Fruit fly (Drosophila melanogaster): ENCODE results near the gene Ubx.

Gene Ubx

DNA sequence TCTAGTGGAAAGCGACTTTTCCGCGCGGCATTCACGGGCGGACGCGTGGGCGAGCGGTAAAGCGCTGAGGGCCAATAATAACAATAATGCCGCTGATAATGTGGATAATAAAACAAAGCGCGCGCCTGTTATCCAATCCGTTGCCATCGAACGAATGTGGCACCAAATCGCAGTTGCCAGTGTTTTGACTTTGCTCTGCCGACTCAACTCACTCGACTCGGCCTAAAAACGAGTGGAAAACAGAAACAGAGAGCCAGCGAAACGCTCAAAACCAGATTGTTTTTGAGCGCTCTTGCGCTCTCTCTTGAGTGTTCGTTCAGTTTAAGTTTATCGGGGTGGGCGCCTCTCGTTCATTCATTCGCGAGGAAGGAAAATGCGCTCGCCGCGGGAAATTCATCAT lies at the start of gene Ubx:
Gene Ubx, minus strand, starts transcription at position 158 of the 400 bp plus-strand sequence.
- TF ChIP-seq insv (optimal IDR thresholded peaks at IDR 0.05) (no peak), Sin3A (optimal IDR thresholded peaks at IDR 0.05) (no peak), ttk (optimal IDR thresholded peaks at IDR 0.05) (no peak), Myc (optimal IDR thresholded peaks at IDR 0.05) (no peak), psq (optimal IDR thresholded peaks at IDR 0.05) (no peak), h (optimal IDR thresholded peaks at IDR 0.05) (no peak)

DNA sequence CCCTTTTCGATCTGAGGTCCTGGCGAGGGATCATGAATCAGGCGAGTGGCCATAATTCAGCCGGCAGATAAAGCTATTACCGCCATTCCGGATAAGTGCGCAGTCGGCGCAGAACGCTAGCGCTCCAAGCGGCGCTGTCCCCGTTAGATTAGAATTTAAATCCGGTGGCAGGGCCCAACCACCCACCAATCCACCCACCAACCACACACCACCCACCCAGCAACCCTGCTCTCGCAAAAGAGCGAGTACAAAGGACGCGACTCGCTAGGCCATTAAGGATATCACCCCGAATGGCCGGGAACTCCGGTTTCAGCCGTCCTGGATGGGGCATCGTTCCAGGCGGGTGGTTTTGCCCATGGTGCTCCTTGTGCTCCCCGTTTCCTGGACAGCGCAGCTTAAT lies 49.8 kb upstream of the Ubx start:
- TF ChIP-seq ttk (optimal IDR thresholded peaks at IDR 0.05) (no peak), insv (optimal IDR thresholded peaks at IDR 0.05) (no peak), h (optimal IDR thresholded peaks at IDR 0.05) (no peak)

DNA sequence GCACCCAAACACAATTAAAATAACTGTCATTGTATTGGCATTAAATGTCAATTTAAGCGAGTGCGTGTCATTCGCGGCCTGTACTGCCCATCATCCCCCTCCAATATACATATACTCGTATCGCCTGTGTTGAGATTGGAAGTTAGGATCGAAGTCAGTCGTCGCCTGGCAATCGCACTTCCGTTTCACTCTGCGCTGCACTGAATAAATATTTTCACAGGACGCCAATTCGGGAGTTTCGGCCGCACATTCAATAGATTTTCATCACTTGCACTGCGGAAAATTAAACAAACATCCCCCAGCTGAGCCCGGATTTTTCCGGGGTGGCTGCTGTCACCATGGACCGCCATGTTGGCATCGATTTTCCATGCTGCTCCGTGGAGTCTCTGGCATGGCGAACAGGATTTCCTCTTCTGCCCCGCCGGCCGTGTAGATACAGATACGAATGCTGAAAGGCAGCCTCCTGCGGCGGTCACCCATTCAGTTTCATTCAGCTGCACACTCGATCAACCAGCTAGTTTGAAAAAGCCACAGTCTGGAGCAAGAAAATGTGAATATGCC lies 49.0 kb upstream of the Ubx start:
- TF ChIP-seq psq (optimal IDR thresholded peaks at IDR 0.05) = no peak
- TF ChIP-seq Myc (optimal IDR thresholded peaks at IDR 0.05) = no peak
- no peak for TF ChIP-seq h (optimal IDR thresholded peaks at IDR 0.05)
- TF ChIP-seq ttk (optimal IDR thresholded peaks at IDR 0.05) = no peak
- TF ChIP-seq Sin3A (optimal IDR thresholded peaks at IDR 0.05) = no peak
- no peak for TF ChIP-seq insv (optimal IDR thresholded peaks at IDR 0.05)

DNA sequence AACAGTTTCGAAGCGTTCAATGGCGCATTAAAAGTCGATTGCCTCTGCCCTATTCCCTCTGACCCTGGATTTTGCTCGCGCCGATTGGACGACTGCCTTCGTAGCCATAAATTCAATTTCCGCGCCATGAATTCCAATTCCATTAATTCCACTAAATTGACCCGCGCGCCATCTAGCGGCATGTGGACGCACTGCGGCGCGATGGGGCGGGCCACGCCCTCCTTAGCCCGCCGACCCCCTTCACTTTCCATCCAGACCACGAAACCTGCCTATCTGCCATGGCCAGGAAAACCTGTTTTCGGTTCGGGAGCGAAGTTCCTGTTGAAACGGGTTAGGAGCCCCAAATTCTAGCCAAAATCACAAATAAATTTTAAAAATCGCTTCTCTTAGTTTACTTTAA lies 48.2 kb upstream of the Ubx start:
- TF ChIP-seq insv (optimal IDR thresholded peaks at IDR 0.05) = no peak
- no peak for TF ChIP-seq h (optimal IDR thresholded peaks at IDR 0.05)
- TF ChIP-seq Myc (optimal IDR thresholded peaks at IDR 0.05) = no peak
- no peak for TF ChIP-seq ttk (optimal IDR thresholded peaks at IDR 0.05)
- TF ChIP-seq psq (optimal IDR thresholded peaks at IDR 0.05) = no peak
- no peak for TF ChIP-seq Sin3A (optimal IDR thresholded peaks at IDR 0.05)

DNA sequence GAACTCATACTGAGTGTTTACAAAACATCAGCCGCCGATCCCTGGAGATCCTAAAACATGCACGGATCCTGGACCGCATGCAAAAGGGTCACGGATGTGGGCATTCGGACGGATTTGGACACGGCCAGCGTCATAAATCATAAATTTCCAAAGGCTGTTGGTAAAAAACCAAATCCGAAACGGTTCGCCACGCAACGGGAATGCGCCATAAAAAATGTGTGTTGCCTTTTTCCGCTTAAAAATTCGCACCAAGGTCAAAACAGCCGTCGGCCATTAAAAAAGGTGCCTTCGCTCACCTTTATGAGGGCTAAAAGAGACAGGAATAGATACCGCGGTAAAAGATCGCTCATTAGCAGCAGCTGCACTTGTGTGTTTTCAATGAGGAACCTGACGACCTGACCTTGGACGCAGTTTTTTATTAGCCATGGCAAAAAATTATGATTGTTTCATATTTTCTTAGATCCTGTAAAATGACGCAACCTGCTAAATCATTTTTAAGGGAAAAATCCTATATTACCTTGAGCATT lies 39.0 kb upstream of the Ubx start:
- TF ChIP-seq insv (optimal IDR thresholded peaks at IDR 0.05) (no peak), Sin3A (optimal IDR thresholded peaks at IDR 0.05) (no peak), psq (optimal IDR thresholded peaks at IDR 0.05) (no peak), Myc (optimal IDR thresholded peaks at IDR 0.05) (no peak), ttk (optimal IDR thresholded peaks at IDR 0.05) (no peak), h (optimal IDR thresholded peaks at IDR 0.05) (no peak)

DNA sequence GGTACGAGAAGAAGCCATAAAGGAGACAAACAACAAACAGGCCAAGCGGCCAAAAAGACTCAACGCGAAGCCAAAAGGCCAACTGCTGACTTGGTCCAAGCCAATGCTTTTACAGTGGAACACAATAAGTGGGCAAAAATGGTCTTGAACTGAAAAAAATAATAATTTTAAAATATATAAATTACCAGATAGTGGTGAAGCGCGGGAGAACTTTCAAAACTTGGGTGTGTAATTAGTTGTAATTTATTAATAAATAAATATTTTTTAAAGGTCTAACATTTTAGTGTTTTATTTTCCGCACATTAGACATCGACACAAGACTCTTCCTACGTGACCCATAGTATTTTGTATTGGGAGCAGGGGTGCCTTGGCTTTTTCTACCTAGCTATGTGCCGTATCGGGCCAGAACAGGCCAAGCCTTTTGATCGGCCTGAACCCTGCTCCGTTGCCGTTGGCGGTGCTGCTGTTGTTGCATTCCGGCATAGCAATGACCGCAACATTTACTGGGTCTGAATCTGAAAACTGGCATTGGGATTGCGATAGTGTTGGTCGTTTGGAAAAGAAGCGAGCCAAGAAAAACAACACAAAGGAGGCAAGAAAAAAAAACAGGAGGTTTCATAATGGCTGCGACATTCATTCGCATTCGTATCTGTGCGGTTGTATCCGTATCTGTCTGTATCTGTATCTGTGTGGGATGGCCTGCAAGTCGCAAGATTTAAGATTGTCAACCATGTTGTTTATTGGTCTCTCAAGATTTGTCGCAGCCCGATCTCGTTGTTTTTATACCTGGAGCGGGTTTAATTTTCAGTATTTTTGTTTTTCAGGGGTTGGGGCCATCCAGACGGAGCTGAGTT lies 37.6 kb upstream of the Ubx start:
- TF ChIP-seq ttk (optimal IDR thresholded peaks at IDR 0.05) = no peak
- TF ChIP-seq psq (optimal IDR thresholded peaks at IDR 0.05) = no peak
- no peak for TF ChIP-seq h (optimal IDR thresholded peaks at IDR 0.05)
- no peak for TF ChIP-seq insv (optimal IDR thresholded peaks at IDR 0.05)
- TF ChIP-seq Myc (optimal IDR thresholded peaks at IDR 0.05) = no peak
- TF ChIP-seq Sin3A (optimal IDR thresholded peaks at IDR 0.05) = no peak

DNA sequence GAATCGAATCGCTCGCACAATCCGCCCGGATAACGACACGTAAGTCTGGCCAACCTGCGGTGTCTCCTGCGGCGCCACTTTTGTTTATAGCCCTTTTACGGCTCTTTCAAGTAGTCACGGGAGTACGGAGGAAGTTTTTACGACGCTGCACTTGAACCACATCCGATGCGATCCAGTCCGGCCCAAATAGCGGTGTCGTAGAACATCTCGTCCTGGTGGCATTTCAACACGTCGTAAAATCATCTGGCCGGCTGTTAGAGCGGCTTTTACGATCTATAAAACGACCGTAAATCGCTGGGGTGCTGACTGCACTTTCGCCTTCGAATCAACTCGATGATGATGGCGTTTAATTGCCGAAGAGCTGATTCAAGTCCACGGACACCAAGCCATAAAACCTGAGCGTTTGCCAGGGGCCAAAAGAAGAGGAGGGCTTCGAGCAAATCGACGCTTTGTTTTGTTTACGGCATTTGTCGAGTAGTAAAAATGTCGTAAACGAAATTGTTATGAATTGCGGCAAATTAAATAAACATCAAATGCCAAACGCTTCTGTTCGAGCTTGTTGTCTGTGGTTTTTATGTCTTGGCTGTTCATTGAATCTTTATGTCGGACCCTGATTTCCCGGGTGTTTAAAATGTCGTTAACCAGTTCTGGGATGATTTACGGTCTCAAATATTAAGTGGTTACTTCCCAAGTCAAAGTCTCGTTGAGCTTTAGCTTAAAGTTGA lies 36.6 kb upstream of the Ubx start:
- TF ChIP-seq Myc (optimal IDR thresholded peaks at IDR 0.05) (no peak), psq (optimal IDR thresholded peaks at IDR 0.05) (no peak), insv (optimal IDR thresholded peaks at IDR 0.05) (no peak), h (optimal IDR thresholded peaks at IDR 0.05) (no peak), Sin3A (optimal IDR thresholded peaks at IDR 0.05) (no peak), ttk (optimal IDR thresholded peaks at IDR 0.05) (no peak)

DNA sequence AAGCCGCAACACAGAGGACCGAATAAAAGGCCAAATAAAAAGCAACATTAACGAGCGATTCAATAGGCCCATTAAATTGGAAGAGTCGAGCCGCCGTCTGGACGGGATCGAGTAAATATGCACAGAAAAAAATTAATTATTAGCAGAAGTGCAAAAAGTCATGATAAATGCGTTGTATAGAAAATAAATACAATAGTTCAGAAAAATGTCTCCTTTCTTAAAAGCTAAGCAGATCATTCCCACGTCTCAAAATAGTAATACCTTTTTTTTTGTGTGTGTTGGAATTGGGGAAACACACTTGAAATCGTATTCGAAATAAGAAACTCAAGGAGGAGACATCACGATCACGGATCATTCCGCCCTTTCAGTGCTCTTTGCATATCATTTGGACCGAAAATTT lies 35.2 kb upstream of the Ubx start:
- TF ChIP-seq Sin3A (optimal IDR thresholded peaks at IDR 0.05) (no peak), ttk (optimal IDR thresholded peaks at IDR 0.05) (no peak), h (optimal IDR thresholded peaks at IDR 0.05) (no peak), Myc (optimal IDR thresholded peaks at IDR 0.05) (no peak), psq (optimal IDR thresholded peaks at IDR 0.05) (no peak), insv (optimal IDR thresholded peaks at IDR 0.05) (no peak)

DNA sequence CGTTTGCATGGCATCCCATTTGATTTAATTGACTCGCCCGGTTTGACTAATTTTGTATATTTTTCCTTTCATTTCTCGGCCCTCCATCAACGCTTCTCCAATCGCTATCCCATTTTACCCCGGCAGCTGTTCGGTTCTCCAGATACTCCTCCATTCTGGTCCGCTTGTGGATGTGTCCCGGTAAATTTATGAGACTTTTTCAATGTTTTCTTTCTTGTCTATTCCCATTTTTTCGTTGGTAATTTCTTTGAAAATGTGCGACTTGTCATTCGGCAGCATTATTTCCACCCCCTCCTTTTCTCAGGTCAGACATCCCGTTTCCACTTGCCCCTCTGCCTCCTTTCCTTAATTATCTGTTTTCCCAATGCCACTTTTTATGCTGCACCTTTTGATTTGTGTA lies 31.5 kb upstream of the Ubx start:
- TF ChIP-seq Sin3A (optimal IDR thresholded peaks at IDR 0.05) (no peak), insv (optimal IDR thresholded peaks at IDR 0.05) (no peak), ttk (optimal IDR thresholded peaks at IDR 0.05) (no peak), psq (optimal IDR thresholded peaks at IDR 0.05) (no peak), h (optimal IDR thresholded peaks at IDR 0.05) (no peak), Myc (optimal IDR thresholded peaks at IDR 0.05) (no peak)

DNA sequence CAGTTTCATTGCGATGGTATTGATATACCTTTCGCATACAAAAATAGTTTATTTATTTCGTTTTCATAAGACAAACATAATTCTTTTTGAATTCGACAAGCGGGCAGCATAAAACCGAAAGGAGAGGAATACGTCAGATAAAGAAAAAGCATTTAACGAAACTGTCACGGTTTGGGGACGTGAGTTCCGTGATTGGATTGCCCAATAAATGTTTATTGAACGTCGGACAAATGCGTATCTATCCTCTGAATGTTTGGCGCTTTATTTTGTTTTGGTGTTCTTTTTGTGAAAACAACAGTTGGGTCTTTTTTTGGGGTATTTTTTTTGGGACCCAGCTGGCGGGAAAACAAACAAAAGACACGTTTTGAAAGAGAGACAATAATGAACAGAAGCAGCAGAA lies 30.9 kb upstream of the Ubx start:
- TF ChIP-seq Sin3A (optimal IDR thresholded peaks at IDR 0.05) (no peak), ttk (optimal IDR thresholded peaks at IDR 0.05) (no peak), psq (optimal IDR thresholded peaks at IDR 0.05) (no peak), insv (optimal IDR thresholded peaks at IDR 0.05) (no peak), Myc (optimal IDR thresholded peaks at IDR 0.05) (no peak), h (optimal IDR thresholded peaks at IDR 0.05) (no peak)

DNA sequence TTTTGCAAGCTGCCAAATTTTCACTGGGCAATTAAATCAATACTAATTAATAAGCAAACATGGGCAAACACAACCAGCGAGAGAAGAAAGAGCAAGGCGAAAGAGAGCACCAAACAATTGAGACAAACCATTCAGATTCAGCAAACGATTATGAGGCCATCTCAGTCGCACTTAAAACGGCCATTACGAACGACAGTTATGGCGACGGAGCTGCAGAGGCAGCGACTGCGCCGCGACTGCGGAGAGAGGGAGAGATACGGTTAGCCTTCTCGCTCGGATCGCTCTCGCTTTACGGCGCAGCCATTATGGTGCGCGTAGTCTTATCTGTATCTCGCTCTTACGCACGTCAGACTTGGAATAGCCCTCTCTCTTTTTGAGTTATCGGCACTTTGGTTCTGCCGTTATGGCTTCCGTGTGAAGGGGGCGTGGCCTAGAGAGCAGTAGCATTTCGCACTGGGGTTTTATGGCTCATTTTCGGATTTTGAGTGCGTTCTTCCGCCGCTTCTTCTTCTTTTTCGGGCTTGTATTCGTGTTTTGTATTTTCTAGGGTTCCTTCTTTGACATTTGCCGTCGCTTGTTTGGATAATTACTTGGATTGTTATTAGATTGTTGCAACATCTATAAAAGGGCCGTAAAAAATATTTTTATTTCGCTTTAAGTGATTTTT lies 29.8 kb upstream of the Ubx start:
- TF ChIP-seq Myc (optimal IDR thresholded peaks at IDR 0.05) = no peak
- no peak for TF ChIP-seq h (optimal IDR thresholded peaks at IDR 0.05)
- no peak for TF ChIP-seq Sin3A (optimal IDR thresholded peaks at IDR 0.05)
- TF ChIP-seq psq (optimal IDR thresholded peaks at IDR 0.05) = no peak
- no peak for TF ChIP-seq insv (optimal IDR thresholded peaks at IDR 0.05)
- no peak for TF ChIP-seq ttk (optimal IDR thresholded peaks at IDR 0.05)

Measured in Kc167 (cell line).